Fruit fly (Drosophila melanogaster) whole organism, wandering third instar larva: ENCODE measurements around the gene Gr94a.

Experiments used
- Abd-B ChIP-seq: fragments of >200 bp; optimal IDR thresholded peaks from 2 replicates; lab custom pipeline; 2017; ENCODE audit warnings: missing biosample characterization, missing genetic modification characterization
- Jra ChIP-seq: sonication (Bioruptor generic); optimal IDR thresholded peaks from 2 replicates; lab custom pipeline; 2016; ENCODE audit warnings: missing biosample characterization, missing genetic modification characterization
- h ChIP-seq: fragments of 200-800 bp; sonication (Bioruptor generic); optimal IDR thresholded peaks from 3 replicates; lab custom pipeline; 2016; ENCODE audit warnings: missing biosample characterization, mild to moderate bottlenecking, missing genetic modification characterization

DNA sequence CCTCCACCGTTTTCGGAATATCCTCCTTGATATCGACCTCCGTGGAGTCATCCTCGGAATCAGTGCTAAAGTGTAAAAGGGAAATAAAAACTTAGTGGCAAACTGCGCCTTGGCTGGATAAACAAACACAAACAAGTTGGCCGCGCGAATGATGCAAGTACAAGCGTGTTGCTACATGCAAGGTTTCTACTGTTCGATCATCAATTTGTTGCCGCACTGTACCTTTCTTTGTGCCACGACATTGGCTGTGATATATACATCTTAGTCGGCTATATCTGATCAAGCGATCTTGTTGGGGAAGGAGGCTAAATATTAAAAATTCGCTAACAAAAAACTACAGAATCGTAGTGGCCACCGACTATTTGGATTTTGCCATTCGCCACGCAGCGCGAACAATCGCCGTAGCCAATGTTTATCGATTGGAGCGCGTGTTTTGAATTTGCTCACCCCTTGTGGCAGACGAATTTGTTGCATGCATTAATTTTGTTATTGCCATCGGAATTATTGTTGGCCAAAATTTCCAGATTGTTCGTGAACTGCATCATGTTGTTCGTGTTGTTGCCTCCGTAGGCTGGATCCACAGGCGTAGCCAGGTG, 1.7 kb downstream of the Gr94a start:
- TF ChIP-seq h (no peak), Jra (GFP tag; lab: Kevin White, UChicago) (no peak), Abd-B (GFP tag; lab: Kevin White, UChicago) (no peak)
